Worm (Caenorhabditis elegans): ENCODE results near the gene C02E7.8.

DNA sequence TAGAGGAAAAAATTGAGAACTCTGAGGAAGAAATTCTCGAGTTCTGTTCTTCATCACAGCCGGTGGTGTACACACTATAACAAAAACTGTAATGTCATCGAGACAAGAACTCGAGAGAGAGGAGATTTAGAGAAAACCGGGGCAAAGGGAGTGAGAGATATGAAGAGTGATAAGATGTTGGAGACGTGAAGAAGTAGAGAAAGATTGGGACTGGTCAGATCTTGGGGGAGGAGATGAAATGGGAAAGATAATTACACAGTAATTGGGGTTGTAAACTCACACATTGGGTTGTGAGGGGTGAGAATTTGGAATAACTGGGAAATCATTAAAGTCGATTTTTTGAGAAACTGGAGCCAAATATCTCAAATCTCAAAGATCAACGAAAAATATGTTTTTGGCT lies 45.2 kb upstream of the C02E7.8 start:
- no peak for TF ChIP-seq hmbx-1 (tag; optimal IDR thresholded peaks at IDR 0.05)
- TF ChIP-seq hmg-4 (GFP tag; optimal IDR thresholded peaks at IDR 0.05) = no peak
- no peak for TF ChIP-seq tra-4 (tag; optimal IDR thresholded peaks at IDR 0.05)

All from whole organism, early embryonic.